Worm (Caenorhabditis elegans) whole organism, early embryonic: ENCODE data around the gene gvd-1.

Experiments used
- B0310.2 ChIP-seq: sonication (generic microtip); optimal IDR thresholded peaks from 2 replicates; lab custom pipeline; 2016; ENCODE audit warnings: mild to moderate bottlenecking, missing genetic modification characterization, missing compliant biosample characterization
- aly-1 ChIP-seq: sonication (generic microtip); optimal IDR thresholded peaks from 2 replicates; lab custom pipeline; 2016; ENCODE audit warnings: missing genetic modification characterization, missing compliant biosample characterization
- ama-1 ChIP-seq: fragments of 150-350 bp; optimal IDR thresholded peaks from 2 replicates; lab custom pipeline; 2014
- ceh-13 ChIP-seq: fragments of 200-800 bp; sonication (Bioruptor generic); optimal IDR thresholded peaks from 2 replicates; lab custom pipeline; 2018; ENCODE audit warnings: mild to moderate bottlenecking, missing genetic modification characterization, missing compliant biosample characterization
- ceh-36 ChIP-seq: sonication (generic microtip); optimal IDR thresholded peaks from 2 replicates; lab custom pipeline; 2016; ENCODE audit warnings: missing genetic modification characterization, inconsistent platforms, missing compliant biosample characterization
- ets-7 ChIP-seq: sonication (generic microtip); optimal IDR thresholded peaks from 2 replicates; lab custom pipeline; 2016; ENCODE audit warnings: missing genotype, missing genetic modification characterization, missing compliant biosample characterization
- flt-1 ChIP-seq: fragments of 200-800 bp; sonication (Bioruptor generic); IDR thresholded peaks from 2 replicates; pipeline ENCODE4 v1.3.6; 2022; ENCODE audit warnings: missing genetic modification characterization, missing compliant biosample characterization
- hmbx-1 ChIP-seq: sonication (generic microtip); optimal IDR thresholded peaks from 2 replicates; lab custom pipeline; 2016; ENCODE audit warnings: mild to moderate bottlenecking, missing genetic modification characterization, missing compliant biosample characterization
- hmg-4 ChIP-seq: fragments of 200-800 bp; sonication (Bioruptor generic); optimal IDR thresholded peaks from 2 replicates; lab custom pipeline; 2018; ENCODE audit warnings: mild to moderate bottlenecking, missing genetic modification characterization, missing compliant biosample characterization
- hnd-1 ChIP-seq: sonication (generic microtip); optimal IDR thresholded peaks from 2 replicates; lab custom pipeline; 2016; ENCODE audit warnings: missing genetic modification characterization, missing compliant biosample characterization
- pes-1 ChIP-seq: fragments of 200-800 bp; sonication (Bioruptor generic); IDR thresholded peaks from 2 replicates; pipeline ENCODE4 v1.3.6; 2022; ENCODE audit warnings: missing genetic modification reagents, missing genetic modification characterization, missing compliant biosample characterization
- tbx-37 ChIP-seq: fragments of 200-800 bp; sonication (Bioruptor generic); conservative IDR thresholded peaks from 2 replicates; pipeline ENCODE4 v1.3.6; 2022; ENCODE audit warnings: missing genetic modification reagents, missing genetic modification characterization, missing compliant biosample characterization
- tra-4 ChIP-seq: sonication (generic microtip); optimal IDR thresholded peaks from 2 replicates; lab custom pipeline; 2017; ENCODE audit warnings: missing genetic modification characterization, missing compliant biosample characterization

ce11 chrII:461297-461696 lies 3.6 kb upstream of the gvd-1 start:
- TF ChIP-seq flt-1 (GFP tag; lab: Robert Waterston, UW), result no peak
- no peak for TF ChIP-seq pes-1 (GFP tag; lab: Robert Waterston, UW)
- TF ChIP-seq ceh-13, result no peak
- no peak for TF ChIP-seq aly-1 (tag; lab: Kevin White, UChicago)
- TF ChIP-seq hmg-4 (GFP tag; lab: Kevin White, UChicago), result no peak
- no peak for TF ChIP-seq ama-1 (lab: Kevin White, UChicago)
- TF ChIP-seq hmbx-1 (tag; lab: Kevin White, UChicago), result no peak
- no peak for TF ChIP-seq tbx-37
- no peak for TF ChIP-seq ceh-36 (tag; lab: Kevin White, UChicago)
- no peak for TF ChIP-seq tra-4
- no peak for TF ChIP-seq hnd-1
- TF ChIP-seq ets-7, result no peak
- TF ChIP-seq B0310.2, result no peak
